Worm (Caenorhabditis elegans) whole organism, L2 larva: ENCODE measurements around the gene C39B5.10.

Experiments used
- C34F6.9 ChIP-seq: fragments of 150-350 bp; optimal IDR thresholded peaks from 2 replicates; lab custom pipeline; 2014; ENCODE audit warnings: missing biosample characterization, missing genetic modification characterization
- ama-1 ChIP-seq: fragments of 150-350 bp; optimal IDR thresholded peaks from 2 replicates; lab custom pipeline; 2018; ENCODE audit warnings: inconsistent platforms
- dmd-4 ChIP-seq: sonication (generic microtip); optimal IDR thresholded peaks from 2 replicates; lab custom pipeline; 2017; ENCODE audit warnings: missing biosample characterization, missing genetic modification characterization
- elt-1 ChIP-seq: fragments of 150-350 bp; optimal IDR thresholded peaks from 2 replicates; lab custom pipeline; 2014; ENCODE audit warnings: missing biosample characterization, missing genetic modification characterization
- elt-3 ChIP-seq: sonication (generic microtip); optimal IDR thresholded peaks from 2 replicates; lab custom pipeline; 2017; ENCODE audit warnings: missing biosample characterization, missing genetic modification characterization
- gmeb-1 ChIP-seq: fragments of 150-350 bp; optimal IDR thresholded peaks from 2 replicates; lab custom pipeline; 2014; ENCODE audit warnings: missing biosample characterization, missing genetic modification characterization
- lin-11 ChIP-seq: fragments of 150-350 bp; sonication (generic microtip); optimal IDR thresholded peaks from 2 replicates; lab custom pipeline; 2014; ENCODE audit warnings: missing biosample characterization, missing genetic modification characterization, inconsistent platforms, mixed read lengths
- mdl-1 ChIP-seq, 2 experiments: fragments of 150-350 bp in 1 of 2; sonication (generic microtip) in 1 of 2; optimal IDR thresholded peaks; 2 replicates each; lab custom pipeline; 2017; ENCODE audit warnings: missing biosample characterization in 2 of 2, missing genetic modification characterization in 2 of 2
- nhr-11 ChIP-seq: fragments of 150-350 bp; optimal IDR thresholded peaks from 2 replicates; lab custom pipeline; 2014; ENCODE audit warnings: missing biosample characterization, missing genetic modification characterization
- nhr-129 ChIP-seq: fragments of 150-350 bp; optimal IDR thresholded peaks from 2 replicates; lab custom pipeline; 2014; ENCODE audit warnings: missing biosample characterization, missing genetic modification characterization
- nhr-23 ChIP-seq: fragments of 150-350 bp; optimal IDR thresholded peaks from 2 replicates; lab custom pipeline; 2014; ENCODE audit warnings: missing biosample characterization, missing genetic modification reagents, missing genetic modification characterization
- peb-1 ChIP-seq: fragments of 150-350 bp; optimal IDR thresholded peaks from 2 replicates; lab custom pipeline; 2014; ENCODE audit warnings: missing biosample characterization, missing genetic modification characterization
- skn-1 ChIP-seq: sonication (generic microtip); optimal IDR thresholded peaks from 2 replicates; lab custom pipeline; 2017; ENCODE audit warnings: missing biosample characterization, missing genetic modification characterization
- sma-3 ChIP-seq: sonication (generic microtip); optimal IDR thresholded peaks from 2 replicates; lab custom pipeline; 2016; ENCODE audit warnings: missing genetic modification reagents, missing genetic modification characterization, missing compliant biosample characterization
- unc-55 ChIP-seq: fragments of 150-350 bp; sonication (generic microtip); optimal IDR thresholded peaks from 3 replicates; lab custom pipeline; 2014; ENCODE audit warnings: missing biosample characterization, missing genetic modification reagents, missing genetic modification characterization
- unc-62 ChIP-seq: fragments of 150-350 bp; optimal IDR thresholded peaks from 2 replicates; lab custom pipeline; 2014; ENCODE audit warnings: missing biosample characterization, missing genetic modification reagents, missing genetic modification characterization
- zag-1 ChIP-seq: fragments of 150-350 bp; optimal IDR thresholded peaks from 2 replicates; lab custom pipeline; 2014; ENCODE audit warnings: missing biosample characterization, missing genetic modification characterization
- ztf-11 ChIP-seq: sonication (generic microtip); optimal IDR thresholded peaks from 2 replicates; lab custom pipeline; 2017; ENCODE audit warnings: missing biosample characterization, missing genetic modification characterization
- ztf-4 ChIP-seq: fragments of 150-350 bp; optimal IDR thresholded peaks from 2 replicates; lab custom pipeline; 2014; ENCODE audit warnings: missing biosample characterization, missing genetic modification characterization

The C39B5.10 gene

ce11 chrIII:2197706-2198105 is 41.7 kb downstream of the C39B5.10 start, which contains the start of gene C39B5.6:
TSS of gene C39B5.6 (plus strand) at chrIII:2198006.
- TF ChIP-seq ztf-4 (tag; lab: Kevin White, UChicago) (no peak), zag-1 (no peak), nhr-11 (tag; lab: Kevin White, UChicago) (no peak), unc-62 (GFP tag; lab: Kevin White, UChicago) (no peak), skn-1 (no peak), C34F6.9 (no peak), unc-55 (GFP tag; lab: Kevin White, UChicago) (no peak), peb-1 (tag; lab: Kevin White, UChicago) (no peak), sma-3 (GFP tag; lab: Kevin White, UChicago) (no peak), nhr-129 (tag; lab: Kevin White, UChicago) (no peak), dmd-4 (tag; lab: Kevin White, UChicago) (no peak), lin-11 (tag; lab: Kevin White, UChicago) (no peak), nhr-23 (tag; lab: Kevin White, UChicago) (no peak), ama-1 (lab: Kevin White, UChicago) (no peak), ztf-11 (tag; lab: Kevin White, UChicago) (no peak), elt-3 (tag; lab: Kevin White, UChicago) (no peak), elt-1 (tag; lab: Kevin White, UChicago) (no peak), mdl-1 (tag; optimal IDR thresholded peaks at IDR 0.05; lab: Kevin White, UChicago) (no peak), gmeb-1 (tag; lab: Kevin White, UChicago) (no peak)
- TF ChIP-seq, all 48 proteins: peak for 0
